Fruit fly (Drosophila melanogaster) whole organism, embryonic: Measurements from ENCODE around the gene Swip-1.
A peak's percentile ranks its signal among the peaks of the same experiment; 100 is the strongest.

Source experiments
- Aef1 ChIP-seq: fragments of 200-800 bp; sonication (Bioruptor generic); IDR thresholded peaks from 3 replicates; pipeline ENCODE4 v1.3.6; 2022; ENCODE audit warnings: missing biosample characterization, missing genetic modification characterization
- Asciz ChIP-seq: fragments of 200-800 bp; sonication (Bioruptor generic); optimal IDR thresholded peaks from 2 replicates; lab custom pipeline; 2017; ENCODE audit warnings: missing biosample characterization, mild to moderate bottlenecking, missing genetic modification characterization, missing genetic modification reagents
- Atf6 ChIP-seq: fragments of 200-800 bp; sonication (Bioruptor generic); IDR thresholded peaks from 2 replicates; pipeline ENCODE4 v1.3.6; 2022; ENCODE audit warnings: missing biosample characterization, missing genetic modification characterization
- CG10565 ChIP-seq: fragments of 200-800 bp; sonication (Bioruptor generic); optimal IDR thresholded peaks from 3 replicates; lab custom pipeline; 2016; ENCODE audit warnings: missing biosample characterization, mild to moderate bottlenecking, missing genetic modification characterization
- CG11085 ChIP-seq: fragments of 200-800 bp; sonication (Bioruptor generic); IDR thresholded peaks from 2 replicates; pipeline ENCODE4 v1.3.6; 2022; ENCODE audit warnings: missing biosample characterization, missing genetic modification characterization
- CG11247 ChIP-seq: fragments of 200-800 bp; sonication (Bioruptor generic); IDR thresholded peaks from 2 replicates; pipeline ENCODE4 v1.3.6; 2022; ENCODE audit warnings: missing biosample characterization, missing genetic modification characterization
- CG12219 ChIP-seq: fragments of 200-800 bp; sonication (Bioruptor generic); optimal IDR thresholded peaks from 3 replicates; lab custom pipeline; 2018; ENCODE audit warnings: missing biosample characterization, mild to moderate bottlenecking, missing genetic modification characterization
- CG14050 ChIP-seq: fragments of 200-800 bp; sonication (Bioruptor generic); IDR thresholded peaks from 3 replicates; pipeline ENCODE4 v1.3.6; 2022; ENCODE audit warnings: missing biosample characterization, missing genetic modification characterization
- CG17361 ChIP-seq: fragments of 200-800 bp; sonication (Bioruptor generic); IDR thresholded peaks from 3 replicates; pipeline ENCODE4 v1.3.6; 2022; ENCODE audit warnings: missing biosample characterization, missing genetic modification characterization
- CG17802 ChIP-seq: fragments of 200-800 bp; sonication (Bioruptor generic); optimal IDR thresholded peaks from 2 replicates; lab custom pipeline; 2018; ENCODE audit warnings: missing biosample characterization, mild to moderate bottlenecking, missing genetic modification characterization, moderate library complexity
- CG18764 ChIP-seq: fragments of 200-800 bp; sonication (Bioruptor generic); optimal IDR thresholded peaks from 3 replicates; lab custom pipeline; 2016; ENCODE audit warnings: missing biosample characterization, missing genetic modification characterization
- CG2129 ChIP-seq: fragments of 200-800 bp; sonication (Bioruptor generic); IDR thresholded peaks from 2 replicates; pipeline ENCODE4 v1.3.6; 2022; ENCODE audit warnings: missing biosample characterization, missing genetic modification characterization; ENCODE audit not compliant: partially characterized antibody
- CG31224 ChIP-seq: fragments of 200-800 bp; sonication (Bioruptor generic); IDR thresholded peaks from 2 replicates; pipeline ENCODE4 v1.3.6; 2022; ENCODE audit warnings: missing biosample characterization, missing genetic modification characterization
- CG33213 ChIP-seq: fragments of 200-800 bp; sonication (Bioruptor generic); optimal IDR thresholded peaks from 3 replicates; lab custom pipeline; 2016; ENCODE audit warnings: missing biosample characterization, missing genetic modification characterization
- CG34376 ChIP-seq: fragments of 200-800 bp; sonication (Bioruptor generic); optimal IDR thresholded peaks from 2 replicates; lab custom pipeline; 2018; ENCODE audit warnings: missing biosample characterization, mild to moderate bottlenecking, missing genetic modification characterization
- CG43689 ChIP-seq: fragments of 200-800 bp; sonication (Bioruptor generic); IDR thresholded peaks from 2 replicates; pipeline ENCODE4 v1.3.6; 2022; ENCODE audit warnings: missing biosample characterization, missing genetic modification characterization
- CG5245 ChIP-seq: fragments of 200-800 bp; sonication (Bioruptor generic); optimal IDR thresholded peaks from 3 replicates; lab custom pipeline; 2016; ENCODE audit warnings: missing biosample characterization, missing genetic modification characterization
- CG6689 ChIP-seq: fragments of 200-800 bp; sonication (Bioruptor generic); IDR thresholded peaks from 2 replicates; pipeline ENCODE4 v1.3.6; 2022; ENCODE audit warnings: missing biosample characterization, missing genetic modification characterization
- CG7271 ChIP-seq: fragments of 200-800 bp; sonication (Bioruptor generic); optimal IDR thresholded peaks from 2 replicates; lab custom pipeline; 2018; ENCODE audit warnings: missing biosample characterization, mild to moderate bottlenecking, missing genetic modification characterization, moderate library complexity
- CG8388 ChIP-seq: fragments of 200-800 bp; sonication (Bioruptor generic); optimal IDR thresholded peaks from 2 replicates; lab custom pipeline; 2019; ENCODE audit warnings: missing biosample characterization, mild to moderate bottlenecking, missing genetic modification characterization, moderate library complexity
- CrebB ChIP-seq: fragments of 200-800 bp; sonication (Bioruptor generic); optimal IDR thresholded peaks from 3 replicates; lab custom pipeline; 2018; ENCODE audit warnings: missing biosample characterization, mild to moderate bottlenecking, missing genetic modification characterization
- Deaf1 ChIP-seq: fragments of 200-800 bp; optimal IDR thresholded peaks from 3 replicates; lab custom pipeline; 2019; ENCODE audit warnings: missing biosample characterization, mild to moderate bottlenecking, missing genetic modification characterization, moderate library complexity
- Dref ChIP-seq: fragments of 200-800 bp; sonication (Bioruptor generic); IDR thresholded peaks from 2 replicates; pipeline ENCODE4 v1.3.6; 2022; ENCODE audit warnings: missing biosample characterization, missing genetic modification characterization
- Drgx ChIP-seq: fragments of 200-800 bp; sonication (Bioruptor generic); IDR thresholded peaks from 2 replicates; pipeline ENCODE4 v1.3.6; 2022; ENCODE audit warnings: missing biosample characterization, missing genetic modification characterization
- Lpt ChIP-seq: fragments of >200 bp; optimal IDR thresholded peaks from 2 replicates; lab custom pipeline; 2018; ENCODE audit warnings: missing biosample characterization, missing genetic modification characterization
- Max ChIP-seq: fragments of 200-800 bp; sonication (Bioruptor generic); optimal IDR thresholded peaks from 2 replicates; lab custom pipeline; 2016; ENCODE audit warnings: missing biosample characterization, mild to moderate bottlenecking, missing genetic modification characterization
- Sox102F ChIP-seq: fragments of 200-800 bp; sonication (Bioruptor generic); optimal IDR thresholded peaks from 2 replicates; lab custom pipeline; 2018; ENCODE audit warnings: missing biosample characterization, mild to moderate bottlenecking, missing genetic modification characterization, moderate library complexity
- Usf ChIP-seq: fragments of 200-800 bp; sonication (Bioruptor generic); optimal IDR thresholded peaks from 2 replicates; lab custom pipeline; 2017; ENCODE audit warnings: missing genotype, missing biosample characterization, missing genetic modification characterization
- ara ChIP-seq: fragments of 200-800 bp; sonication (Bioruptor generic); IDR thresholded peaks from 2 replicates; pipeline ENCODE4 v1.3.6; 2022; ENCODE audit warnings: missing biosample characterization, missing genetic modification characterization
- az2 ChIP-seq: fragments of 200-800 bp; sonication (Bioruptor generic); optimal IDR thresholded peaks from 3 replicates; lab custom pipeline; 2016; ENCODE audit warnings: missing biosample characterization, missing genetic modification characterization
- cg ChIP-seq: fragments of 200-800 bp; sonication (Bioruptor generic); optimal IDR thresholded peaks from 3 replicates; lab custom pipeline; 2019; ENCODE audit warnings: missing biosample characterization, mild to moderate bottlenecking, missing genetic modification characterization, moderate library complexity
- dpn ChIP-seq, 2 experiments: fragments of 200-800 bp; sonication (Bioruptor generic); optimal IDR thresholded peaks; 3 replicates each; lab custom pipeline; 2016; ENCODE audit warnings: missing biosample characterization in 2 of 2, missing genetic modification characterization in 2 of 2
- en ChIP-seq: fragments of 200-800 bp; sonication (Bioruptor generic); optimal IDR thresholded peaks from 2 replicates; lab custom pipeline; 2016; ENCODE audit warnings: missing biosample characterization, missing genetic modification characterization
- fu2 ChIP-seq: fragments of 200-800 bp; sonication (Bioruptor generic); optimal IDR thresholded peaks from 2 replicates; lab custom pipeline; 2016; ENCODE audit warnings: missing biosample characterization, missing genetic modification characterization
- gcm2 ChIP-seq: fragments of 200-800 bp; sonication (Bioruptor generic); optimal IDR thresholded peaks from 2 replicates; lab custom pipeline; 2016; ENCODE audit warnings: missing biosample characterization, missing genetic modification characterization
- gsb-n ChIP-seq: fragments of 200-800 bp; sonication (Bioruptor generic); optimal IDR thresholded peaks from 3 replicates; lab custom pipeline; 2018; ENCODE audit warnings: missing biosample characterization, mild to moderate bottlenecking, missing genetic modification characterization
- inv ChIP-seq: fragments of 200-800 bp; sonication (Bioruptor generic); IDR thresholded peaks from 2 replicates; pipeline ENCODE4 v1.3.6; 2022; ENCODE audit warnings: missing biosample characterization, missing genetic modification characterization; ENCODE audit not compliant: partially characterized antibody
- jumu ChIP-seq: fragments of 200-800 bp; sonication (Bioruptor generic); optimal IDR thresholded peaks from 3 replicates; lab custom pipeline; 2016; ENCODE audit warnings: missing biosample characterization, missing genetic modification characterization
- lmd ChIP-seq: fragments of 200-800 bp; sonication (Bioruptor generic); IDR thresholded peaks from 2 replicates; pipeline ENCODE4 v1.3.6; 2022; ENCODE audit warnings: missing biosample characterization, missing genetic modification characterization
- mam ChIP-seq: fragments of 200-800 bp; sonication (Bioruptor generic); optimal IDR thresholded peaks from 3 replicates; lab custom pipeline; 2016; ENCODE audit warnings: missing biosample characterization, missing genetic modification characterization
- nom ChIP-seq: fragments of 200-800 bp; sonication (Bioruptor generic); optimal IDR thresholded peaks from 2 replicates; lab custom pipeline; 2017; ENCODE audit warnings: missing biosample characterization, missing genetic modification characterization, mild to moderate bottlenecking, moderate library complexity, missing genetic modification reagents
- otp ChIP-seq: fragments of 200-800 bp; sonication (Bioruptor generic); IDR thresholded peaks from 3 replicates; pipeline ENCODE4, ENCODE4 v1.3.6; 2022; ENCODE audit warnings: missing biosample characterization, missing genetic modification characterization
- pb ChIP-seq: fragments of 200-800 bp; sonication (Bioruptor generic); optimal IDR thresholded peaks from 3 replicates; lab custom pipeline; 2016; ENCODE audit warnings: missing biosample characterization, missing genetic modification characterization
- pfk ChIP-seq: fragments of 200-800 bp; sonication (Bioruptor generic); optimal IDR thresholded peaks from 2 replicates; lab custom pipeline; 2018; ENCODE audit warnings: missing biosample characterization, mild to moderate bottlenecking, missing genetic modification characterization, moderate library complexity
- pzg ChIP-seq: fragments of 200-800 bp; sonication (Bioruptor generic); optimal IDR thresholded peaks from 3 replicates; lab custom pipeline; 2018; ENCODE audit warnings: missing biosample characterization, mild to moderate bottlenecking, missing genetic modification characterization, moderate library complexity
- ro ChIP-seq: fragments of 200-800 bp; sonication (Bioruptor generic); IDR thresholded peaks from 2 replicates; pipeline ENCODE4 v1.3.6; 2022; ENCODE audit warnings: missing biosample characterization, missing genetic modification characterization
- sisA ChIP-seq: fragments of 200-800 bp; sonication (Bioruptor generic); IDR thresholded peaks from 2 replicates; pipeline ENCODE4 v1.3.6; 2022; ENCODE audit warnings: missing biosample characterization, missing genetic modification characterization
- tx ChIP-seq: fragments of 200-800 bp; sonication (Bioruptor generic); optimal IDR thresholded peaks from 2 replicates; lab custom pipeline; 2016; ENCODE audit warnings: missing biosample characterization, missing genetic modification characterization
- wdn ChIP-seq: fragments of 200-800 bp; sonication (Bioruptor generic); IDR thresholded peaks from 2 replicates; pipeline ENCODE4 v1.3.6; 2022; ENCODE audit warnings: missing biosample characterization, missing genetic modification characterization

Swip-1 gene

dm6 chr2L:19021278-19022220, 34.5 kb upstream of the Swip-1 start (continued):
- TF ChIP-seq CG18764 (GFP tag; lab: Kevin White, UChicago) (peak; percentile 34), CG10565 (GFP tag; lab: Kevin White, UChicago) (no peak), Usf (peak; percentile 32), wdn (GFP tag; lab: Robert Waterston, UW) (peak; percentile 47; the same call in 1 of the 2 replicates), az2 (GFP tag; lab: Kevin White, UChicago) (peak; percentile 75), tx (GFP tag; lab: Kevin White, UChicago) (no peak), Atf6 (peak; percentile 72), CG34376 (GFP tag; lab: Kevin White, UChicago) (peak; percentile 80), CG7271 (tag; lab: Kevin White, UChicago) (no peak), pb (GFP tag; lab: Kevin White, UChicago) (no peak), CG17361 (peak; percentile 88), otp (GFP tag; lab: Robert Waterston, UW) (0 out of 3 replicates have a peak, but pooled peaks have one; percentile 24), Lpt (GFP tag; lab: Kevin White, UChicago) (no peak), CrebB (tag; lab: Kevin White, UChicago) (peak; percentile 65), CG33213 (GFP tag; lab: Kevin White, UChicago) (no peak), sisA (GFP tag; lab: Robert Waterston, UW) (peak; percentile 49), Deaf1 (tag; lab: Kevin White, UChicago) (peak; percentile 63), CG14050 (GFP tag; lab: Robert Waterston, UW) (peak; percentile 64), CG8388 (GFP tag; lab: Kevin White, UChicago) (peak; percentile 77), Dref (no peak), dpn (GFP tag; optimal IDR thresholded peaks at IDR 0.05; lab: Kevin White, UChicago) (peak; percentile 4 to 72), CG2129 (GFP tag; lab: Robert Waterston, UW) (no peak), Asciz (GFP tag; lab: Kevin White, UChicago) (peak; percentile 72), Max (GFP tag; lab: Kevin White, UChicago) (peak; percentile 60), fu2 (GFP tag; lab: Kevin White, UChicago) (peak; percentile 4), pzg (GFP tag; lab: Kevin White, UChicago) (no peak), CG11247 (peak; percentile 66), CG31224 (GFP tag; lab: Robert Waterston, UW) (no peak), ro (peak; percentile 53; the same call in 1 of the 2 replicates), Drgx (GFP tag; lab: Robert Waterston, UW) (no peak), ara (GFP tag; lab: Robert Waterston, UW) (peak; percentile 49; the same call in 1 of the 2 replicates), CG11085 (GFP tag; lab: Robert Waterston, UW) (0 out of 2 replicates have a peak, but pooled peaks have one; percentile 25), lmd (GFP tag; lab: Robert Waterston, UW) (peak; percentile 76), Aef1 (GFP tag; lab: Robert Waterston, UW) (peak; percentile 41; the same call in 2 of the 3 replicates), cg (GFP tag; lab: Kevin White, UChicago) (peak; percentile 31), mam (GFP tag; lab: Kevin White, UChicago) (peak; percentile 20), CG17802 (tag; lab: Kevin White, UChicago) (peak; percentile 16), gsb-n (tag; lab: Kevin White, UChicago) (peak; percentile 65), CG5245 (peak; percentile 57), CG6689 (GFP tag; lab: Robert Waterston, UW) (peak; percentile 71), en (no peak), Sox102F (GFP tag; lab: Kevin White, UChicago) (peak; percentile 84), inv (GFP tag; lab: Robert Waterston, UW) (no peak), gcm2 (no peak), CG43689 (peak; percentile 31; the same call in 1 of the 2 replicates), pfk (GFP tag; lab: Kevin White, UChicago) (no peak), jumu (GFP tag; lab: Kevin White, UChicago) (peak; percentile 37), nom (GFP tag; lab: Kevin White, UChicago) (peak; percentile 74), CG12219 (peak; percentile 66)
